Fruit fly (Drosophila melanogaster) whole organism: ENCODE data around the gene CG4766.

Experiments used
- CG8478 ChIP-seq: fragments of >200 bp; optimal IDR thresholded peaks from 2 replicates; lab custom pipeline; 2018; ENCODE audit warnings: inconsistent platforms
- EcR ChIP-seq, 2 experiments: fragments of >200 bp; optimal IDR thresholded peaks; 2 replicates each; lab custom pipeline; 2017; ENCODE audit warnings: missing biosample characterization in 2 of 2, missing genetic modification characterization in 2 of 2, missing genetic modification reagents in 2 of 2
- pan ChIP-seq: fragments of >200 bp; optimal IDR thresholded peaks from 2 replicates; lab custom pipeline; 2017
- psq ChIP-seq: fragments of >200 bp; optimal IDR thresholded peaks from 2 replicates; lab custom pipeline; 2017
- usp ChIP-seq: fragments of >200 bp; optimal IDR thresholded peaks from 2 replicates; lab custom pipeline; 2017; ENCODE audit warnings: missing biosample characterization, missing genetic modification characterization, mixed read lengths

- TF ChIP-seq EcR (GFP tag; optimal IDR thresholded peaks at IDR 0.05; lab: Kevin White, UChicago), result no peak
- no peak for TF ChIP-seq usp (GFP tag; lab: Kevin White, UChicago)
- TF ChIP-seq psq (lab: Kevin White, UChicago), result no peak
- no peak for TF ChIP-seq CG8478 (lab: Kevin White, UChicago)
- TF ChIP-seq pan, result no peak
Observed at dm6 chrX:5992141-5992540, 8.5 kb downstream of the CG4766 start.
